Worm (Caenorhabditis elegans): ENCODE results near the gene C14B1.8.

DNA sequence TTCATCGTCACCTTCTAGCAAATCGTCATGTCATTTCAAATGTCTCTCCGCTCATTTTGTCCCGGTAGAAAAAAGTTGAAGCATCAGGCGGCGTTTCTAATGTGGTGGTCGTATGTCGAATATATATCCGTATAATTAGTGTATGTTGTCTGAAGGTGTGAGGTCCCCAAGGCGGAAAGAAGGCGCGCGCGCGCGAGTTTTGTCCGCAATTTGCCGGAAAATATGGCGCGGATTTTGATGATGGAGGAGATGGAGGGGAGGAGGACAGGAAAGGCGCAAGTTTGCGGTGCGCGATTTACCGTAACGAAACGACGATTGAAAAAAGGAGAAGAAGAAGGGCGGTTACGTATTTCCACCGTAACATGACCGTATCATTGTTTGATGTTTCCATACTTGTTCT, 22.6 kb upstream of the C14B1.8 start:
- no peak for TF ChIP-seq mdl-1 (tag; optimal IDR thresholded peaks at IDR 0.05)
- TF ChIP-seq aly-2 (tag; optimal IDR thresholded peaks at IDR 0.05) = no peak
- TF ChIP-seq ztf-11 (tag; optimal IDR thresholded peaks at IDR 0.05) = no peak
- no peak for TF ChIP-seq fos-1 (tag; optimal IDR thresholded peaks at IDR 0.05)
- no peak for TF ChIP-seq nhr-11 (tag; optimal IDR thresholded peaks at IDR 0.05)
- no peak for TF ChIP-seq ztf-1 (GFP tag; conservative IDR thresholded peaks at IDR 0.05)
- TF ChIP-seq R02D3.7 (tag; optimal IDR thresholded peaks at IDR 0.05) = no peak
- TF ChIP-seq skn-1 (tag; optimal IDR thresholded peaks at IDR 0.05) = no peak
- TF ChIP-seq lin-39 (tag; optimal IDR thresholded peaks at IDR 0.05) = no peak
- TF ChIP-seq snpc-4 (tag; optimal IDR thresholded peaks at IDR 0.05) = no peak
- TF ChIP-seq sma-9 (GFP tag; optimal IDR thresholded peaks at IDR 0.05) = no peak
- no peak for TF ChIP-seq sma-9 (tag; optimal IDR thresholded peaks at IDR 0.05)
- no peak for TF ChIP-seq mab-5 (tag; optimal IDR thresholded peaks at IDR 0.05)
- TF ChIP-seq ZK546.5 (tag; optimal IDR thresholded peaks at IDR 0.05) = no peak
- TF ChIP-seq unc-39 (tag; optimal IDR thresholded peaks at IDR 0.05) = no peak

Data from whole organism, L2 larva.